Worm (Caenorhabditis elegans): Measurements from ENCODE around the gene gei-8.

gei-8 gene

DNA sequence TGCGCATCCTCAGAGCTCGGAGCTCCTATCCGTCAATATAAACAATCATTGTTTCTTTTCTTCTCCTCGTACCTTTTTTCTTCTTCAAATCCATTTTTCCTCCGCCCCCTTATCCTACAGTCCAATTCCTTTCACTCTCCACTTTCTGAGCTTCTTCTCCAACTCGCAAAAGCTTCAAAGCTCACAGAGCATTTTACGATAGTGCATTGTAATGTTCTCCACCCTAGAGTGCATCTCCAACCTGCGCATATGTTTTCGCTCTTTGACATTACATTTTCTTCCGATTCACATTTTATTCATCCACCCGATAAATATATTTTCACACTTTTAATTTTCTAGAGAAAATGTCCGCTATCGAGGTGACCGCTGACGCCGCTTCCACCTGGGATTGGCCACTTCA lies 16.7 kb upstream of the gei-8 start, which contains the start of gene hsp-12.2:
hsp-12.2 (plus strand) TSS at position 301 of the 400 bp plus-strand sequence.
- TF ChIP-seq efl-1 (optimal IDR thresholded peaks at IDR 0.05) (no peak), efl-1 (GFP tag; optimal IDR thresholded peaks at IDR 0.05 in 1 of 2) (peak in 1 of 2 experiments; percentile 68), tbx-2 (tag; optimal IDR thresholded peaks at IDR 0.05) (no peak)

DNA sequence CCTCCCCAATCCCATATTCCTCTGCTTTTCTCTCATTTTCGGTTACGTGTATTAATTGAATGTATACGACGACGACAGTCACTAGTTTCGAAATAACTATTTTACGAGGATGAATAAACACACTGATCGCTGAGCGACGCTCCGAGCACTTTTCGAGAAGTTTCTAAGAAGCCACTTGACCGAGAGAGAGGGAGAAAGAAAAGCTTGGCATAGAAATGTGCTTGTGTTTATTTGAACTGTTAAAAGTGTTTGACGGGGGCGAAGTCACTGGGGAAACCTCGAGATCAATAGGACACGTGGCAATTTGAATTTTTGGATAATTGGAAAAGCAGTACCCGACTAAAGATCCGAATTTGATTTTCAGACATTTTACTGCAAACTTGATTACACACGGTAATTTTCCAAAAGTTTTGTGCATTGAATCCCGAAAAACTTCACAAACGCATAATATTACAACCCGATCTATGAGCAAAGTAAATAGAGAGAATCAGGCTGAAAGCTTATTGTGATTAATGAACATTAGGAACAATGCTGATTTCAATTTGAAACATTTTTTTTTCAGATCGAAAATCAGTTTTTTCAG lies 15.6 kb upstream of the gei-8 start:
- no peak for TF ChIP-seq sox-4 (tag; optimal IDR thresholded peaks at IDR 0.05)
- TF ChIP-seq skn-1 (tag; optimal IDR thresholded peaks at IDR 0.05), result peak; percentile 16
- TF ChIP-seq efl-3 (GFP tag; optimal IDR thresholded peaks at IDR 0.05), result no peak
- no peak for TF ChIP-seq dpl-1 (GFP tag; optimal IDR thresholded peaks at IDR 0.05)
- TF ChIP-seq efl-1 (optimal IDR thresholded peaks at IDR 0.05), result no peak
- peak in 1 of 2 experiments; percentile 88 for TF ChIP-seq efl-1 (GFP tag; optimal IDR thresholded peaks at IDR 0.05 in 1 of 2)
- no peak for TF ChIP-seq ceh-88 (GFP tag; IDR thresholded peaks at IDR 0.05)
- TF ChIP-seq rnt-1 (tag; optimal IDR thresholded peaks at IDR 0.05), result peak; percentile 3
- peak; percentile 49 for TF ChIP-seq nhr-71 (tag; optimal IDR thresholded peaks at IDR 0.05)
- no peak for TF ChIP-seq nhr-90 (tag; optimal IDR thresholded peaks at IDR 0.05; ENCODE audit: poor library complexity)
- no peak for TF ChIP-seq C34B4.2 (tag; optimal IDR thresholded peaks at IDR 0.05)
- no peak for TF ChIP-seq fkh-10 (GFP tag; optimal IDR thresholded peaks at IDR 0.05)
- no peak for TF ChIP-seq aha-1 (tag; optimal IDR thresholded peaks at IDR 0.05)
- TF ChIP-seq mdl-1 (tag; optimal IDR thresholded peaks at IDR 0.05), result peak in 1 of 2 experiments; percentile 34
- peak; percentile 16 for TF ChIP-seq sup-37 (GFP tag; optimal IDR thresholded peaks at IDR 0.05)
- no peak for TF ChIP-seq isw-1 (GFP tag; IDR thresholded peaks at IDR 0.05)
- peak; percentile 44 for TF ChIP-seq nhr-19 (GFP tag; conservative IDR thresholded peaks at IDR 0.05)
- TF ChIP-seq nhr-77 (tag; optimal IDR thresholded peaks at IDR 0.05), result peak; percentile 37
- no peak for TF ChIP-seq unc-62 (GFP tag; optimal IDR thresholded peaks at IDR 0.05)
- TF ChIP-seq tbx-2 (tag; optimal IDR thresholded peaks at IDR 0.05), result peak; percentile 42
- TF ChIP-seq aly-2 (tag; optimal IDR thresholded peaks at IDR 0.05), result peak; percentile 23
- no peak for TF ChIP-seq grh-1 (GFP tag; IDR thresholded peaks at IDR 0.05)
- no peak for TF ChIP-seq nhr-85 (tag)
- no peak for TF ChIP-seq hpl-2 (GFP tag; optimal IDR thresholded peaks at IDR 0.05)
- no peak for TF ChIP-seq mab-9 (GFP tag; IDR thresholded peaks at IDR 0.05)
- TF ChIP-seq ztf-11 (tag; optimal IDR thresholded peaks at IDR 0.05), result no peak
- peak; percentile 15 for TF ChIP-seq swsn-7 (tag; optimal IDR thresholded peaks at IDR 0.05)
- no peak for TF ChIP-seq zag-1 (tag; optimal IDR thresholded peaks at IDR 0.05)
- peak; percentile 39 for TF ChIP-seq nhr-20 (tag; optimal IDR thresholded peaks at IDR 0.05)
- TF ChIP-seq snu-23 (GFP tag; optimal IDR thresholded peaks at IDR 0.05), result no peak
- no peak for TF ChIP-seq ets-5 (GFP tag; IDR thresholded peaks at IDR 0.05)

DNA sequence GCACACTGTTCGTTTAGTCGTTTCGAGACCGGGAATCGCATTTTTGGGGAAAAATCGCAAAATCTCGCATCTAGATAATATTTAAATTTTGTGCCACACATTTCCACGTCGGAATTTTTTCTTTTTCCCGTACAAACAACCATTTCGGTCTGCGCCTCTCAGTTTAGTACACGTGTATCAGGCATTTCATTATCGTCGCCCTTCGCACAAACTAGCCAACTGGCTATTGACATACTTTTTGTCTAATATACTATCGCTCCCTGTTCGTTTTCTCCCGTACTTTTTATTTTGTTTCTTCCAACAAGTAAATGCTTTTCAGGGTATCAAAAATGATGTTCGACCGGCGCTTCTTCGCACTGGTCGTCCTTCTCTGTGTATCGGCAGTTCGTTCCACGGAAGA lies 12.3 kb upstream of the gei-8 start, which contains the start of gene C14B9.2:
C14B9.2 (plus strand) TSS at position 320 of the 400 bp plus-strand sequence.
- no peak for TF ChIP-seq snu-23 (GFP tag; optimal IDR thresholded peaks at IDR 0.05)
- peak; percentile 50 for TF ChIP-seq xbp-1 (tag; optimal IDR thresholded peaks at IDR 0.05)
- TF ChIP-seq vab-15 (tag; optimal IDR thresholded peaks at IDR 0.05), result no peak
- TF ChIP-seq ceh-8 (GFP tag; optimal IDR thresholded peaks at IDR 0.05), result no peak
- TF ChIP-seq aly-2 (tag; optimal IDR thresholded peaks at IDR 0.05), result no peak

DNA sequence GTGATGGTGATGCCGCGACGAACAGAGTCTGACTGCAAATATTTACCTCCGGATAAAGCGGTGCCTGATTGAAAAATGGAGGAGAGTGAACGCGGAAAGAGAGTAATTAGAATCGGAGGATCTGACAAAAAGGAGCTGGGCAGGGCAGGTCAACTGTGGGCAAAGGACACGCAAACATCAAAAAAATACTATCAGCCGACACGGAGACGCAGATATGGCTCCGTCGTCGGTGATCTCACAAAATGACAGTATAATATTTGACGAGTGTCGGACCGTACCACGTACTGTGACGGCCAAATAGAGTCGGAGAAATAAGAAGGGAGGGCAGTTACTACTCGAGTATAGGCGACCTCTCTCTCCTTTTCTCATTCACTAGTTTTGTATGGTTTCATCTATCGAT lies 11.5 kb upstream of the gei-8 start:
- TF ChIP-seq ceh-8 (GFP tag; optimal IDR thresholded peaks at IDR 0.05) (no peak), lsy-2 (tag; optimal IDR thresholded peaks at IDR 0.05) (peak in 1 of 2 experiments; percentile 43), egl-13 (tag; optimal IDR thresholded peaks at IDR 0.05) (no peak), fkh-8 (tag; optimal IDR thresholded peaks at IDR 0.05) (no peak), pax-3 (tag; optimal IDR thresholded peaks at IDR 0.05) (no peak), xbp-1 (tag; optimal IDR thresholded peaks at IDR 0.05) (no peak), nhr-85 (tag) (peak; percentile 5), ceh-90 (tag; optimal IDR thresholded peaks at IDR 0.05) (no peak), nhr-19 (GFP tag; conservative IDR thresholded peaks at IDR 0.05) (peak; percentile 25; the same call in 1 of the 2 replicates), C34B4.2 (tag; optimal IDR thresholded peaks at IDR 0.05) (no peak), tbx-2 (tag; optimal IDR thresholded peaks at IDR 0.05) (peak; percentile 1), lin-14 (GFP tag; optimal IDR thresholded peaks at IDR 0.05) (peak; percentile 22), ceh-88 (GFP tag; IDR thresholded peaks at IDR 0.05) (0 out of 2 replicates have a peak, but pooled peaks have one; percentile 18)

All from whole organism, L1 larva.